Fruit fly (Drosophila melanogaster) Kc167 (cell line): ENCODE measurements around the gene SelG.

Experiments used
- Myc ChIP-seq: fragments of >200 bp; optimal IDR thresholded peaks from 2 replicates; lab custom pipeline; 2017; ENCODE audit warnings: missing external identifiers
- Sin3A ChIP-seq: fragments of >200 bp; optimal IDR thresholded peaks from 2 replicates; lab custom pipeline; 2018; ENCODE audit warnings: missing external identifiers
- h ChIP-seq: fragments of >200 bp; optimal IDR thresholded peaks from 3 replicates; lab custom pipeline; 2018; ENCODE audit warnings: missing external identifiers
- insv ChIP-seq: fragments of >200 bp; optimal IDR thresholded peaks from 3 replicates; lab custom pipeline; 2018; ENCODE audit warnings: missing external identifiers
- psq ChIP-seq: fragments of >200 bp; optimal IDR thresholded peaks from 2 replicates; lab custom pipeline; 2017; ENCODE audit warnings: missing external identifiers
- ttk ChIP-seq: sonication (Bioruptor generic); optimal IDR thresholded peaks from 2 replicates; lab custom pipeline; 2017; ENCODE audit warnings: missing external identifiers

- TF ChIP-seq h (lab: Kevin White, UChicago) (no peak), Sin3A (lab: Kevin White, UChicago) (no peak), Myc (lab: Kevin White, UChicago) (no peak), insv (lab: Kevin White, UChicago) (no peak), ttk (no peak), psq (lab: Kevin White, UChicago) (no peak)
Measured at dm6 chrX:11906818-11907281, 19.8 kb downstream of the SelG start, which contains the start of gene CG43156.
